Worm (Caenorhabditis elegans): Measurements from ENCODE around the gene fbxc-20.

DNA sequence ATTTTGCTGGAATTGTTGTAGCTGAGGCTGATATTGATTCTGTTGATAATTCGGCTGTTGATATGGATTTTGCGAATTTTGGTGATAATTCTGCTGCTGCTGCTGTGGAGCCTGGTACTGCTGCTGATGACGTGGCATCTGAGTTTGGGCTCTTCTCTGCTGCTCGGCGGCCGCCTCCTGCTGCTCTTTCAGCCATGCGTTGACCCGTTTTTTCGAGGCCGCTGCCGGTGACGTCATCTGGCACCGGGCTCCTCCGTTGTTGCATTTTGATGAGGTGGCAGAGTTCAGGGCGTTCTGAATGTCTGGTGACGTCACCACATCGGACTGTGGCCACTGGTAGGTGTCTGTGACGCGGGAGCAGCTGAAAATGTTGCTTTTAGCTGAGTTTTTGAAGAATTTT lies 38.0 kb downstream of the fbxc-20 start:
- TF ChIP-seq F13C5.2 (tag; optimal IDR thresholded peaks at IDR 0.05) (no peak), flt-1 (GFP tag; IDR thresholded peaks at IDR 0.05) (no peak), B0310.2 (tag; optimal IDR thresholded peaks at IDR 0.05) (no peak), sea-1 (GFP tag; conservative IDR thresholded peaks at IDR 0.05) (no peak), tbx-37 (GFP tag; conservative IDR thresholded peaks at IDR 0.05) (no peak), ets-7 (tag; optimal IDR thresholded peaks at IDR 0.05) (no peak), ama-1 (optimal IDR thresholded peaks at IDR 0.05) (no peak), hnd-1 (tag; optimal IDR thresholded peaks at IDR 0.05) (no peak), ceh-13 (GFP tag; optimal IDR thresholded peaks at IDR 0.05) (no peak), aly-1 (tag; optimal IDR thresholded peaks at IDR 0.05) (no peak), tra-4 (tag; optimal IDR thresholded peaks at IDR 0.05) (no peak)

All from whole organism, early embryonic.